Fruit fly (Drosophila melanogaster) whole organism, embryonic: ENCODE measurements around the gene GstD4.

ENCODE experiments used
- Aef1 ChIP-seq: fragments of 200-800 bp; sonication (Bioruptor generic); IDR thresholded peaks from 3 replicates; pipeline ENCODE4 v1.3.6; 2022; ENCODE audit warnings: missing biosample characterization, missing genetic modification characterization
- Awh ChIP-seq: fragments of 200-800 bp; sonication (Bioruptor generic); IDR thresholded peaks from 2 replicates; pipeline ENCODE4, ENCODE4 v1.3.6; 2022; ENCODE audit warnings: missing biosample characterization, missing genetic modification characterization
- BEAF-32 ChIP-seq: fragments of 200-800 bp; sonication (Bioruptor generic); optimal IDR thresholded peaks from 3 replicates; lab custom pipeline; 2017; ENCODE audit warnings: missing biosample characterization, missing genetic modification characterization, mild to moderate bottlenecking, moderate library complexity, missing genetic modification reagents
- CG10147 ChIP-seq: fragments of 200-800 bp; sonication (Bioruptor generic); optimal IDR thresholded peaks from 2 replicates; lab custom pipeline; 2019; ENCODE audit warnings: missing biosample characterization, mild to moderate bottlenecking, missing genetic modification characterization, moderate library complexity
- CG11093 ChIP-seq: fragments of 200-800 bp; sonication (Bioruptor generic); IDR thresholded peaks from 3 replicates; pipeline ENCODE4 v1.3.6; 2022; ENCODE audit warnings: missing biosample characterization, missing genetic modification characterization
- CG12104 ChIP-seq: fragments of 200-800 bp; sonication (Bioruptor generic); optimal IDR thresholded peaks from 3 replicates; lab custom pipeline; 2016; ENCODE audit warnings: missing biosample characterization, missing genetic modification characterization
- CG12942 ChIP-seq: fragments of 200-800 bp; sonication (Bioruptor generic); optimal IDR thresholded peaks from 3 replicates; lab custom pipeline; 2016; ENCODE audit warnings: missing biosample characterization, missing genetic modification characterization
- CG13424 ChIP-seq: fragments of 200-800 bp; sonication (Bioruptor generic); optimal IDR thresholded peaks from 2 replicates; lab custom pipeline; 2019; ENCODE audit warnings: missing biosample characterization, mild to moderate bottlenecking, missing genetic modification characterization, moderate library complexity
- CG14441 ChIP-seq: fragments of 200-800 bp; sonication (Bioruptor generic); IDR thresholded peaks from 2 replicates; pipeline ENCODE4 v1.3.6; 2022; ENCODE audit warnings: missing biosample characterization, missing genetic modification characterization
- CG14965 ChIP-seq: fragments of 200-800 bp; sonication (Bioruptor generic); optimal IDR thresholded peaks from 2 replicates; lab custom pipeline; 2016; ENCODE audit warnings: missing biosample characterization, missing genetic modification characterization, borderline replicate concordance
- CG15479 ChIP-seq: fragments of 200-800 bp; sonication (Bioruptor generic); optimal IDR thresholded peaks from 3 replicates; lab custom pipeline; 2019; ENCODE audit warnings: missing biosample characterization, mild to moderate bottlenecking, missing genetic modification characterization, moderate library complexity
- CG15696 ChIP-seq: fragments of 200-800 bp; sonication (Bioruptor generic); optimal IDR thresholded peaks from 2 replicates; lab custom pipeline; 2019; ENCODE audit warnings: missing biosample characterization, mild to moderate bottlenecking, missing genetic modification characterization, moderate library complexity
- CG16815 ChIP-seq: fragments of 200-800 bp; sonication (Bioruptor generic); optimal IDR thresholded peaks from 3 replicates; lab custom pipeline; 2017; ENCODE audit warnings: missing biosample characterization, mild to moderate bottlenecking, missing genetic modification characterization
- CG17612 ChIP-seq: fragments of 200-800 bp; sonication (Bioruptor generic); IDR thresholded peaks from 2 replicates; pipeline ENCODE4 v1.3.6; 2022; ENCODE audit warnings: missing biosample characterization, missing genetic modification characterization
- CG17912 ChIP-seq: fragments of 200-800 bp; sonication (Bioruptor generic); optimal IDR thresholded peaks from 2 replicates; lab custom pipeline; 2018; ENCODE audit warnings: missing biosample characterization, mild to moderate bottlenecking, missing genetic modification characterization
- CG2678 ChIP-seq: fragments of 200-800 bp; sonication (Bioruptor generic); optimal IDR thresholded peaks from 3 replicates; lab custom pipeline; 2019; ENCODE audit warnings: missing biosample characterization, mild to moderate bottlenecking, missing genetic modification characterization, moderate library complexity
- CG2712 ChIP-seq: fragments of 200-800 bp; optimal IDR thresholded peaks from 3 replicates; lab custom pipeline; 2019; ENCODE audit warnings: missing biosample characterization, mild to moderate bottlenecking, missing genetic modification characterization, moderate library complexity
- CG3065 ChIP-seq: fragments of 200-800 bp; sonication (Bioruptor generic); optimal IDR thresholded peaks from 2 replicates; lab custom pipeline; 2016; ENCODE audit warnings: missing biosample characterization, missing genetic modification characterization
- CG4854 ChIP-seq: fragments of 200-800 bp; sonication (Bioruptor generic); optimal IDR thresholded peaks from 2 replicates; lab custom pipeline; 2016; ENCODE audit warnings: missing biosample characterization, missing genetic modification characterization, inconsistent platforms
- Dip2 ChIP-seq: fragments of 200-800 bp; sonication (Bioruptor generic); IDR thresholded peaks from 2 replicates; pipeline ENCODE4 v1.3.6; 2022; ENCODE audit warnings: missing biosample characterization, missing genetic modification characterization
- Dip3 ChIP-seq: fragments of 200-800 bp; sonication (Bioruptor generic); optimal IDR thresholded peaks from 3 replicates; lab custom pipeline; 2016; ENCODE audit warnings: missing biosample characterization, missing genetic modification characterization
- E2f2 ChIP-seq: fragments of 200-800 bp; sonication (Bioruptor generic); IDR thresholded peaks from 2 replicates; pipeline ENCODE4 v1.3.6; 2022; ENCODE audit warnings: missing biosample characterization, missing genetic modification characterization
- Ets97D ChIP-seq: fragments of 200-800 bp; sonication (Bioruptor generic); optimal IDR thresholded peaks from 3 replicates; lab custom pipeline; 2016; ENCODE audit warnings: missing biosample characterization, missing genetic modification characterization
- Gsc ChIP-seq: fragments of 200-800 bp; sonication (Bioruptor generic); IDR thresholded peaks from 2 replicates; pipeline ENCODE4 v1.3.6; 2022; ENCODE audit warnings: missing biosample characterization, missing genetic modification characterization
- HLH4C ChIP-seq: fragments of 200-800 bp; sonication (Bioruptor generic); IDR thresholded peaks from 3 replicates; pipeline ENCODE4 v1.3.6; 2022; ENCODE audit warnings: missing biosample characterization, missing genetic modification characterization; ENCODE audit not compliant: partially characterized antibody
- HmgD ChIP-seq: fragments of 200-800 bp; sonication (Bioruptor generic); optimal IDR thresholded peaks from 3 replicates; lab custom pipeline; 2016; ENCODE audit warnings: missing biosample characterization, missing genetic modification characterization
- Hr3 ChIP-seq: fragments of 200-800 bp; sonication (Bioruptor generic); optimal IDR thresholded peaks from 3 replicates; lab custom pipeline; 2016; ENCODE audit warnings: missing biosample characterization, missing genetic modification characterization
- Hr51 ChIP-seq, 2 experiments: fragments of 200-800 bp; sonication (Bioruptor generic); optimal IDR thresholded peaks; 2 replicates in 1 of 2; 3 replicates in 1 of 2; lab custom pipeline; 2016 to 2018; ENCODE audit warnings: missing biosample characterization in 2 of 2, missing genetic modification characterization in 2 of 2, mild to moderate bottlenecking in 1 of 2, moderate library complexity in 1 of 2
- Max ChIP-seq: fragments of 200-800 bp; sonication (Bioruptor generic); optimal IDR thresholded peaks from 2 replicates; lab custom pipeline; 2016; ENCODE audit warnings: missing biosample characterization, mild to moderate bottlenecking, missing genetic modification characterization
- Pdp1 ChIP-seq, 2 experiments: fragments of 200-800 bp; sonication (Bioruptor generic); optimal IDR thresholded peaks; 3 replicates each; lab custom pipeline; 2016; ENCODE audit warnings: missing biosample characterization in 2 of 2, missing genetic modification characterization in 2 of 2, mild to moderate bottlenecking in 1 of 2, moderate library complexity in 1 of 2
- Taf1 ChIP-seq: fragments of 200-800 bp; sonication (Bioruptor generic); IDR thresholded peaks from 2 replicates; pipeline ENCODE4 v1.3.6; 2022; ENCODE audit warnings: missing biosample characterization, missing genetic modification characterization
- YL-1 ChIP-seq: fragments of 200-800 bp; sonication (Bioruptor generic); optimal IDR thresholded peaks from 3 replicates; lab custom pipeline; 2017; ENCODE audit warnings: missing biosample characterization, mild to moderate bottlenecking, missing genetic modification characterization
- abd-A ChIP-seq: fragments of 200-800 bp; sonication (Bioruptor generic); optimal IDR thresholded peaks from 3 replicates; lab custom pipeline; 2019; ENCODE audit warnings: missing biosample characterization, mild to moderate bottlenecking, missing genetic modification characterization, moderate library complexity
- ac ChIP-seq: fragments of 200-800 bp; sonication (Bioruptor generic); optimal IDR thresholded peaks from 3 replicates; lab custom pipeline; 2017; ENCODE audit warnings: missing biosample characterization, mild to moderate bottlenecking, missing genetic modification characterization
- cato ChIP-seq: fragments of 200-800 bp; sonication (Bioruptor generic); optimal IDR thresholded peaks from 2 replicates; lab custom pipeline; 2016; ENCODE audit warnings: missing biosample characterization, missing genetic modification characterization, borderline replicate concordance
- caup ChIP-seq: fragments of 200-800 bp; sonication (Bioruptor generic); optimal IDR thresholded peaks from 3 replicates; lab custom pipeline; 2017; ENCODE audit warnings: missing biosample characterization, mild to moderate bottlenecking, missing genetic modification characterization, moderate library complexity; ENCODE audit not compliant: severe bottlenecking
- dati ChIP-seq: fragments of 200-800 bp; sonication (Bioruptor generic); IDR thresholded peaks from 2 replicates; pipeline ENCODE4 v1.3.6; 2022; ENCODE audit warnings: missing biosample characterization, missing genetic modification characterization
- eyg ChIP-seq: fragments of 200-800 bp; sonication (Bioruptor generic); optimal IDR thresholded peaks from 3 replicates; lab custom pipeline; 2016; ENCODE audit warnings: missing biosample characterization, missing genetic modification characterization
- fd96Cb ChIP-seq: fragments of 200-800 bp; sonication (Bioruptor generic); optimal IDR thresholded peaks from 2 replicates; lab custom pipeline; 2018; ENCODE audit warnings: missing biosample characterization, mild to moderate bottlenecking, missing genetic modification characterization, moderate library complexity
- kay ChIP-seq: fragments of 200-800 bp; sonication (Bioruptor generic); optimal IDR thresholded peaks from 2 replicates; lab custom pipeline; 2016; ENCODE audit warnings: missing biosample characterization, missing genetic modification characterization
- mld ChIP-seq: fragments of 200-800 bp; sonication (Bioruptor generic); IDR thresholded peaks from 3 replicates; pipeline ENCODE4 v1.3.6; 2022; ENCODE audit warnings: missing biosample characterization, missing genetic modification characterization; ENCODE audit not compliant: partially characterized antibody
- org-1 ChIP-seq: fragments of 200-800 bp; sonication (Bioruptor generic); optimal IDR thresholded peaks from 2 replicates; lab custom pipeline; 2017; ENCODE audit warnings: missing biosample characterization, missing genetic modification characterization
- repo ChIP-seq: fragments of 200-800 bp; sonication (Bioruptor generic); optimal IDR thresholded peaks from 2 replicates; lab custom pipeline; 2016; ENCODE audit warnings: missing biosample characterization, missing genetic modification characterization
- ro ChIP-seq: fragments of 200-800 bp; sonication (Bioruptor generic); IDR thresholded peaks from 2 replicates; pipeline ENCODE4 v1.3.6; 2022; ENCODE audit warnings: missing biosample characterization, missing genetic modification characterization
- seq ChIP-seq: fragments of 200-800 bp; sonication (Bioruptor generic); IDR thresholded peaks from 2 replicates; pipeline ENCODE4 v1.3.6; 2022; ENCODE audit warnings: missing biosample characterization, missing genetic modification characterization
- vfl ChIP-seq: fragments of 200-800 bp; sonication (Bioruptor generic); optimal IDR thresholded peaks from 2 replicates; lab custom pipeline; 2016; ENCODE audit warnings: missing biosample characterization, missing genetic modification characterization
- zen ChIP-seq: fragments of 200-800 bp; sonication (Bioruptor generic); optimal IDR thresholded peaks from 3 replicates; lab custom pipeline; 2018; ENCODE audit warnings: missing biosample characterization, mild to moderate bottlenecking, missing genetic modification characterization, moderate library complexity
- zfh1 ChIP-seq: fragments of 200-800 bp; sonication (Bioruptor generic); IDR thresholded peaks from 3 replicates; pipeline ENCODE4 v1.3.6; 2022; ENCODE audit warnings: missing biosample characterization, missing genetic modification characterization

Gene GstD4

dm6 chr3R:12369135-12369792, 4.6 kb upstream of the GstD4 start, which contains the start of gene GstD1 (continued):
- 0 out of 2 replicates have a peak, but pooled peaks have one; percentile 25 for TF ChIP-seq E2f2 (GFP tag; lab: Robert Waterston, UW)
- no peak for TF ChIP-seq Dip2 (GFP tag; lab: Robert Waterston, UW)
- TF ChIP-seq CG2678 (tag; lab: Kevin White, UChicago), result peak; percentile 49
- no peak for TF ChIP-seq CG14965 (GFP tag; lab: Kevin White, UChicago)
- TF ChIP-seq Gsc (GFP tag; lab: Robert Waterston, UW), result no peak
- peak; percentile 42; the same call in 1 of the 3 replicates for TF ChIP-seq HLH4C (GFP tag; lab: Robert Waterston, UW)
- TF ChIP-seq Dip3, result peak; percentile 58
- peak in 1 of 2 experiments; percentile 41 for TF ChIP-seq Hr51 (GFP tag; optimal IDR thresholded peaks at IDR 0.05; lab: Kevin White, UChicago)
- TF ChIP-seq HmgD (GFP tag; lab: Kevin White, UChicago), result no peak
- no peak for TF ChIP-seq CG17912 (GFP tag; lab: Kevin White, UChicago)
- no peak for TF ChIP-seq cato (GFP tag; lab: Kevin White, UChicago)
- TF ChIP-seq CG12942, result no peak
- no peak for TF ChIP-seq CG15479 (GFP tag; lab: Kevin White, UChicago)
- peak; percentile 21 for TF ChIP-seq CG2712 (tag; lab: Kevin White, UChicago)
- no peak for TF ChIP-seq CG4854
- TF ChIP-seq Pdp1 (GFP tag; optimal IDR thresholded peaks at IDR 0.05; lab: Kevin White, UChicago), result peak; percentile 32 to 45
- TF ChIP-seq dati (GFP tag; lab: Robert Waterston, UW), result no peak
- TF ChIP-seq CG17612, result no peak
- TF ChIP-seq Ets97D (GFP tag; lab: Kevin White, UChicago), result no peak
- TF ChIP-seq zen (tag; lab: Kevin White, UChicago), result no peak
- TF ChIP-seq repo (GFP tag; lab: Kevin White, UChicago), result peak; percentile 33
- peak; percentile 28 for TF ChIP-seq CG12104 (GFP tag; lab: Kevin White, UChicago)
- TF ChIP-seq CG11093 (GFP tag; lab: Robert Waterston, UW), result no peak
- no peak for TF ChIP-seq vfl (GFP tag; lab: Kevin White, UChicago)
- no peak for TF ChIP-seq CG16815 (GFP tag; lab: Kevin White, UChicago)
- no peak; the same call in 1 of the 2 replicates for TF ChIP-seq CG14441
- peak; percentile 76 for TF ChIP-seq CG10147
- TF ChIP-seq seq (GFP tag; lab: Robert Waterston, UW), result no peak
- TF ChIP-seq Awh, result no peak
- TF ChIP-seq Max (GFP tag; lab: Kevin White, UChicago), result peak; percentile 44
- no peak for TF ChIP-seq Taf1 (GFP tag; lab: Robert Waterston, UW)
- TF ChIP-seq zfh1 (GFP tag; lab: Robert Waterston, UW), result no peak
- TF ChIP-seq BEAF-32, result no peak
- no peak for TF ChIP-seq mld (GFP tag; lab: Robert Waterston, UW)
- TF ChIP-seq Aef1, result peak; percentile 71; the same call in 2 of the 3 replicates
- TF ChIP-seq CG15696, result no peak
- peak; percentile 39 for TF ChIP-seq Hr3 (GFP tag; lab: Kevin White, UChicago)
- peak; percentile 66 for TF ChIP-seq kay (GFP tag; lab: Kevin White, UChicago)
- peak; percentile 25 for TF ChIP-seq org-1 (GFP tag; lab: Kevin White, UChicago)
- peak; percentile 86 for TF ChIP-seq CG3065 (GFP tag; lab: Kevin White, UChicago)
- peak; percentile 28 for TF ChIP-seq caup
- no peak for TF ChIP-seq ac (GFP tag; lab: Kevin White, UChicago)
- peak; percentile 25 for TF ChIP-seq CG13424 (tag; lab: Kevin White, UChicago)
- TF ChIP-seq eyg, result no peak
- no peak for TF ChIP-seq YL-1 (GFP tag; lab: Kevin White, UChicago)
- no peak for TF ChIP-seq abd-A (tag; lab: Kevin White, UChicago)
- TF ChIP-seq fd96Cb (tag; lab: Kevin White, UChicago), result peak; percentile 54
- TF ChIP-seq ro, result no peak
- TF ChIP-seq, all 482 proteins: peak for 211
